Worm (Caenorhabditis elegans) whole organism, late embryonic: ENCODE measurements around the gene K02C4.3.

Source experiments
- C08G9.2 ChIP-seq: sonication (generic microtip); optimal IDR thresholded peaks from 2 replicates; lab custom pipeline; 2016; ENCODE audit warnings: mild to moderate bottlenecking, missing genetic modification characterization, moderate library complexity, missing compliant biosample characterization
- C38D4.7 ChIP-seq: fragments of 200-800 bp; sonication (Bioruptor generic); optimal IDR thresholded peaks from 2 replicates; lab custom pipeline; 2018; ENCODE audit warnings: mild to moderate bottlenecking, missing genetic modification characterization, moderate library complexity, missing compliant biosample characterization
- F13H6.1 ChIP-seq: sonication (generic microtip); optimal IDR thresholded peaks from 2 replicates; lab custom pipeline; 2016; ENCODE audit warnings: missing genetic modification characterization, missing compliant biosample characterization
- T23F11.4 ChIP-seq: fragments of 200-800 bp; sonication (Bioruptor generic); optimal IDR thresholded peaks from 2 replicates; lab custom pipeline; 2018; ENCODE audit warnings: mild to moderate bottlenecking, missing genetic modification characterization, missing compliant biosample characterization
- Y22D7AL.16 ChIP-seq: sonication (generic microtip); optimal IDR thresholded peaks from 2 replicates; lab custom pipeline; 2016; ENCODE audit warnings: missing genetic modification characterization, missing compliant biosample characterization
- ahr-1 ChIP-seq: sonication (generic microtip); optimal IDR thresholded peaks from 2 replicates; lab custom pipeline; 2016; ENCODE audit warnings: missing genetic modification characterization, missing compliant biosample characterization
- ama-1 ChIP-seq: fragments of 150-350 bp; optimal IDR thresholded peaks from 2 replicates; lab custom pipeline; 2014
- ceh-14 ChIP-seq: sonication (generic microtip); optimal IDR thresholded peaks from 2 replicates; lab custom pipeline; 2016; ENCODE audit warnings: missing genotype, missing genetic modification characterization, missing compliant biosample characterization
- ceh-18 ChIP-seq: sonication (generic microtip); optimal IDR thresholded peaks from 2 replicates; lab custom pipeline; 2016; ENCODE audit warnings: missing genetic modification characterization, missing compliant biosample characterization
- ceh-19 ChIP-seq: fragments of 200-800 bp; sonication (Bioruptor generic); optimal IDR thresholded peaks from 2 replicates; lab custom pipeline; 2018; ENCODE audit warnings: mild to moderate bottlenecking, missing genetic modification characterization, missing compliant biosample characterization
- ceh-2 ChIP-seq: sonication (generic microtip); optimal IDR thresholded peaks from 2 replicates; lab custom pipeline; 2016; ENCODE audit warnings: missing genotype, missing genetic modification characterization, missing compliant biosample characterization
- ceh-22 ChIP-seq: sonication (generic microtip); optimal IDR thresholded peaks from 2 replicates; lab custom pipeline; 2017; ENCODE audit warnings: missing biosample characterization, missing genetic modification characterization
- ceh-24 ChIP-seq: sonication (generic microtip); optimal IDR thresholded peaks from 2 replicates; lab custom pipeline; 2016; ENCODE audit warnings: mild to moderate bottlenecking, missing genetic modification characterization, missing compliant biosample characterization
- ceh-30 ChIP-seq: fragments of 150-350 bp; optimal IDR thresholded peaks from 2 replicates; lab custom pipeline; 2014; ENCODE audit warnings: missing biosample characterization, missing genetic modification characterization
- ceh-31 ChIP-seq: sonication (generic microtip); optimal IDR thresholded peaks from 2 replicates; lab custom pipeline; 2016; ENCODE audit warnings: missing genetic modification characterization, missing compliant biosample characterization
- ceh-45 ChIP-seq: fragments of 200-800 bp; sonication (Bioruptor generic); IDR thresholded peaks from 2 replicates; pipeline ENCODE4 v1.3.6; 2022; ENCODE audit warnings: missing genetic modification reagents, missing genetic modification characterization, missing compliant biosample characterization
- ceh-48 ChIP-seq: sonication (generic microtip); optimal IDR thresholded peaks from 2 replicates; lab custom pipeline; 2016; ENCODE audit warnings: missing genetic modification characterization, inconsistent platforms, missing compliant biosample characterization
- ceh-6 ChIP-seq: fragments of 200-800 bp; sonication (Bioruptor generic); optimal IDR thresholded peaks from 2 replicates; lab custom pipeline; 2018; ENCODE audit warnings: mild to moderate bottlenecking, missing genetic modification characterization, missing compliant biosample characterization
- ceh-9 ChIP-seq: sonication (generic microtip); optimal IDR thresholded peaks from 2 replicates; lab custom pipeline; 2016; ENCODE audit warnings: mild to moderate bottlenecking, missing genetic modification characterization, inconsistent platforms, missing compliant biosample characterization
- che-1 ChIP-seq: sonication (generic microtip); optimal IDR thresholded peaks from 2 replicates; lab custom pipeline; 2016; ENCODE audit warnings: mild to moderate bottlenecking, missing genetic modification characterization, missing compliant biosample characterization
- dmd-4 ChIP-seq: sonication (generic microtip); optimal IDR thresholded peaks from 2 replicates; lab custom pipeline; 2016; ENCODE audit warnings: borderline replicate concordance, missing genetic modification characterization, missing compliant biosample characterization
- elt-4 ChIP-seq: sonication (generic microtip); optimal IDR thresholded peaks from 2 replicates; lab custom pipeline; 2016; ENCODE audit warnings: missing genetic modification characterization, missing compliant biosample characterization
- ets-4 ChIP-seq: sonication (generic microtip); optimal IDR thresholded peaks from 2 replicates; lab custom pipeline; 2016; ENCODE audit warnings: missing genetic modification characterization, missing compliant biosample characterization
- eyg-1 ChIP-seq: sonication (generic microtip); optimal IDR thresholded peaks from 2 replicates; lab custom pipeline; 2016; ENCODE audit warnings: missing genotype, missing genetic modification characterization, missing compliant biosample characterization
- fax-1 ChIP-seq: sonication (generic microtip); optimal IDR thresholded peaks from 2 replicates; lab custom pipeline; 2016; ENCODE audit warnings: missing genotype, missing genetic modification characterization, missing compliant biosample characterization
- fkh-10 ChIP-seq: fragments of 150-350 bp; optimal IDR thresholded peaks from 2 replicates; lab custom pipeline; 2014; ENCODE audit warnings: missing biosample characterization, missing genetic modification reagents, missing genetic modification characterization
- fkh-6 ChIP-seq: sonication (generic microtip); optimal IDR thresholded peaks from 2 replicates; lab custom pipeline; 2016; ENCODE audit warnings: missing genetic modification characterization, missing compliant biosample characterization
- hlh-13 ChIP-seq: fragments of 200-800 bp; sonication (Bioruptor generic); optimal IDR thresholded peaks from 2 replicates; lab custom pipeline; 2018; ENCODE audit warnings: mild to moderate bottlenecking, missing genetic modification characterization, missing compliant biosample characterization
- hlh-30 ChIP-seq: sonication (generic microtip); optimal IDR thresholded peaks from 2 replicates; lab custom pipeline; 2017; ENCODE audit warnings: antibody characterized with exemption, missing genetic modification characterization, missing compliant biosample characterization; ENCODE audit not compliant: insufficient read depth
- hlh-6 ChIP-seq: sonication (generic microtip); optimal IDR thresholded peaks from 2 replicates; lab custom pipeline; 2016; ENCODE audit warnings: missing genotype, missing genetic modification characterization, missing compliant biosample characterization
- hlh-8 ChIP-seq: sonication (generic microtip); optimal IDR thresholded peaks from 2 replicates; lab custom pipeline; 2016; ENCODE audit warnings: missing genotype, missing genetic modification characterization, missing compliant biosample characterization
- lim-6 ChIP-seq: sonication (generic microtip); optimal IDR thresholded peaks from 2 replicates; lab custom pipeline; 2016; ENCODE audit warnings: missing genetic modification characterization, missing compliant biosample characterization
- lin-11 ChIP-seq: fragments of 200-800 bp; sonication (Bioruptor generic); optimal IDR thresholded peaks from 2 replicates; lab custom pipeline; 2018; ENCODE audit warnings: mild to moderate bottlenecking, missing genetic modification characterization, missing compliant biosample characterization
- madf-2 ChIP-seq: sonication (generic microtip); optimal IDR thresholded peaks from 2 replicates; lab custom pipeline; 2017; ENCODE audit warnings: missing genetic modification characterization, missing compliant biosample characterization
- nfya-1 ChIP-seq: sonication (generic microtip); optimal IDR thresholded peaks from 2 replicates; lab custom pipeline; 2017; ENCODE audit warnings: missing genetic modification characterization, mild to moderate bottlenecking, missing compliant biosample characterization, antibody characterized with exemption, moderate library complexity
- nhr-11 ChIP-seq: fragments of 150-350 bp; optimal IDR thresholded peaks from 2 replicates; lab custom pipeline; 2014; ENCODE audit warnings: missing biosample characterization, missing genetic modification characterization
- npax-4 ChIP-seq: sonication (generic microtip); optimal IDR thresholded peaks from 2 replicates; lab custom pipeline; 2016; ENCODE audit warnings: missing genetic modification characterization, missing compliant biosample characterization
- odd-2 ChIP-seq: sonication (generic microtip); optimal IDR thresholded peaks from 2 replicates; lab custom pipeline; 2017; ENCODE audit warnings: antibody characterized with exemption, mild to moderate bottlenecking, missing genetic modification characterization, missing compliant biosample characterization
- pat-9 ChIP-seq: fragments of 200-800 bp; sonication (Bioruptor generic); optimal IDR thresholded peaks from 2 replicates; lab custom pipeline; 2018; ENCODE audit warnings: mild to moderate bottlenecking, missing genetic modification characterization, moderate library complexity, missing compliant biosample characterization
- pha-2 ChIP-seq: sonication (generic microtip); optimal IDR thresholded peaks from 2 replicates; lab custom pipeline; 2017; ENCODE audit warnings: mild to moderate bottlenecking, missing genetic modification characterization, missing compliant biosample characterization
- pha-4 ChIP-seq: fragments of 150-350 bp; optimal IDR thresholded peaks from 2 replicates; lab custom pipeline; 2018; ENCODE audit warnings: missing biosample characterization, missing genetic modification reagents, missing genetic modification characterization
- pros-1 ChIP-seq: fragments of 150-350 bp; optimal IDR thresholded peaks from 2 replicates; lab custom pipeline; 2014; ENCODE audit warnings: missing biosample characterization, missing genetic modification reagents, missing genetic modification characterization
- rnt-1 ChIP-seq: sonication (generic microtip); optimal IDR thresholded peaks from 2 replicates; lab custom pipeline; 2016; ENCODE audit warnings: missing genetic modification characterization, missing compliant biosample characterization
- sdc-2 ChIP-seq: sonication (generic microtip); optimal IDR thresholded peaks from 2 replicates; lab custom pipeline; 2016; ENCODE audit warnings: missing genotype, missing genetic modification characterization, missing compliant biosample characterization
- sox-4 ChIP-seq: sonication (generic microtip); optimal IDR thresholded peaks from 2 replicates; lab custom pipeline; 2017; ENCODE audit warnings: mild to moderate bottlenecking, missing genetic modification characterization, inconsistent platforms, missing compliant biosample characterization
- syd-9 ChIP-seq: sonication (generic microtip); optimal IDR thresholded peaks from 2 replicates; lab custom pipeline; 2016; ENCODE audit warnings: mild to moderate bottlenecking, missing genetic modification characterization, moderate library complexity, missing compliant biosample characterization
- tbx-2 ChIP-seq: sonication (generic microtip); optimal IDR thresholded peaks from 2 replicates; lab custom pipeline; 2016; ENCODE audit warnings: missing genetic modification characterization, missing compliant biosample characterization
- ttx-3 ChIP-seq: sonication (generic microtip); optimal IDR thresholded peaks from 2 replicates; lab custom pipeline; 2016; ENCODE audit warnings: missing genetic modification reagents, missing genetic modification characterization, missing compliant biosample characterization
- unc-55 ChIP-seq: sonication (generic microtip); optimal IDR thresholded peaks from 2 replicates; lab custom pipeline; 2017; ENCODE audit warnings: missing biosample characterization, missing genetic modification reagents, missing genetic modification characterization
- unc-86 ChIP-seq: sonication (generic microtip); optimal IDR thresholded peaks from 2 replicates; lab custom pipeline; 2016; ENCODE audit warnings: missing genetic modification characterization, missing compliant biosample characterization
- zip-5 ChIP-seq: sonication (generic microtip); optimal IDR thresholded peaks from 2 replicates; lab custom pipeline; 2016; ENCODE audit warnings: missing genetic modification characterization, missing compliant biosample characterization
- ztf-16 ChIP-seq: sonication (generic microtip); optimal IDR thresholded peaks from 2 replicates; lab custom pipeline; 2017; ENCODE audit warnings: missing genetic modification characterization, missing compliant biosample characterization

Gene K02C4.3

ce11 chrII:8075324-8075810, 11.3 kb downstream of the K02C4.3 start, which contains the start of gene K02C4.2 (continued):
- TF ChIP-seq npax-4 (peak; percentile 18), hlh-8 (no peak), sox-4 (peak; percentile 55), ceh-6 (GFP tag; lab: Kevin White, UChicago) (peak; percentile 78), hlh-30 (peak; percentile 55), Y22D7AL.16 (tag; lab: Kevin White, UChicago) (no peak), C08G9.2 (peak; percentile 48), ceh-31 (peak; percentile 10), fkh-6 (tag; lab: Kevin White, UChicago) (peak; percentile 46), ztf-16 (tag; lab: Kevin White, UChicago) (peak; percentile 67), ceh-19 (GFP tag; lab: Kevin White, UChicago) (no peak), lin-11 (tag; lab: Kevin White, UChicago) (peak; percentile 49), elt-4 (tag; lab: Kevin White, UChicago) (no peak), zip-5 (tag; lab: Kevin White, UChicago) (no peak), hlh-13 (peak; percentile 57), ceh-22 (tag; lab: Kevin White, UChicago) (peak; percentile 45), lim-6 (no peak), che-1 (peak; percentile 71), nfya-1 (tag; lab: Kevin White, UChicago) (peak; percentile 51), tbx-2 (tag; lab: Kevin White, UChicago) (peak; percentile 73), syd-9 (tag; lab: Kevin White, UChicago) (no peak), odd-2 (tag; lab: Kevin White, UChicago) (peak; percentile 12), ceh-14 (tag; lab: Kevin White, UChicago) (peak; percentile 40), rnt-1 (tag; lab: Kevin White, UChicago) (no peak), F13H6.1 (no peak), ceh-48 (tag; lab: Kevin White, UChicago) (peak; percentile 17), pha-2 (peak; percentile 21), ceh-9 (tag; lab: Kevin White, UChicago) (no peak), pat-9 (tag; lab: Kevin White, UChicago) (peak; percentile 80), dmd-4 (tag; lab: Kevin White, UChicago) (no peak), pros-1 (tag; lab: Kevin White, UChicago) (no peak), ceh-2 (peak; percentile 6), C38D4.7 (GFP tag; lab: Kevin White, UChicago) (peak; percentile 55), pha-4 (tag; lab: Kevin White, UChicago) (no peak), ttx-3 (tag; lab: Kevin White, UChicago) (peak; percentile 40), sdc-2 (tag; lab: Kevin White, UChicago) (no peak), eyg-1 (tag; lab: Kevin White, UChicago) (peak; percentile 52), nhr-11 (no peak), fax-1 (tag; lab: Kevin White, UChicago) (peak; percentile 9), ceh-18 (peak; percentile 57), fkh-10 (GFP tag; lab: Kevin White, UChicago) (no peak), ets-4 (tag; lab: Kevin White, UChicago) (no peak), ahr-1 (tag; lab: Kevin White, UChicago) (no peak), unc-86 (peak; percentile 37), madf-2 (tag; lab: Kevin White, UChicago) (no peak), unc-55 (GFP tag; lab: Kevin White, UChicago) (no peak), ama-1 (lab: Kevin White, UChicago) (no peak), ceh-45 (GFP tag; lab: Robert Waterston, UW) (0 out of 2 replicates have a peak, but pooled peaks have one; percentile 30), ceh-30 (tag; lab: Kevin White, UChicago) (no peak), ceh-24 (no peak), T23F11.4 (peak; percentile 45), hlh-6 (peak; percentile 76)
